Worm (Caenorhabditis elegans) whole organism, late embryonic: ENCODE data around the gene Y37D8A.8.

Experiments used
- ama-1 ChIP-seq: fragments of 150-350 bp; optimal IDR thresholded peaks from 2 replicates; lab custom pipeline; 2014
- ceh-31 ChIP-seq: sonication (generic microtip); optimal IDR thresholded peaks from 2 replicates; lab custom pipeline; 2016; ENCODE audit warnings: missing genetic modification characterization, missing compliant biosample characterization
- dve-1 ChIP-seq: sonication (generic microtip); optimal IDR thresholded peaks from 2 replicates; lab custom pipeline; 2017; ENCODE audit warnings: antibody characterized with exemption, mild to moderate bottlenecking, missing genetic modification characterization, missing compliant biosample characterization
- ets-4 ChIP-seq: sonication (generic microtip); optimal IDR thresholded peaks from 2 replicates; lab custom pipeline; 2016; ENCODE audit warnings: missing genetic modification characterization, missing compliant biosample characterization
- fkh-10 ChIP-seq: fragments of 150-350 bp; optimal IDR thresholded peaks from 2 replicates; lab custom pipeline; 2014; ENCODE audit warnings: missing biosample characterization, missing genetic modification reagents, missing genetic modification characterization
- gmeb-2 ChIP-seq: sonication (generic microtip); optimal IDR thresholded peaks from 2 replicates; lab custom pipeline; 2016; ENCODE audit warnings: missing genetic modification characterization, inconsistent platforms, missing compliant biosample characterization
- hlh-13 ChIP-seq: fragments of 200-800 bp; sonication (Bioruptor generic); optimal IDR thresholded peaks from 2 replicates; lab custom pipeline; 2018; ENCODE audit warnings: mild to moderate bottlenecking, missing genetic modification characterization, missing compliant biosample characterization
- hlh-8 ChIP-seq: sonication (generic microtip); optimal IDR thresholded peaks from 2 replicates; lab custom pipeline; 2016; ENCODE audit warnings: missing genotype, missing genetic modification characterization, missing compliant biosample characterization
- nhr-11 ChIP-seq: fragments of 150-350 bp; optimal IDR thresholded peaks from 2 replicates; lab custom pipeline; 2014; ENCODE audit warnings: missing biosample characterization, missing genetic modification characterization
- pha-4 ChIP-seq: fragments of 150-350 bp; optimal IDR thresholded peaks from 2 replicates; lab custom pipeline; 2018; ENCODE audit warnings: missing biosample characterization, missing genetic modification reagents, missing genetic modification characterization
- tbx-2 ChIP-seq: sonication (generic microtip); optimal IDR thresholded peaks from 2 replicates; lab custom pipeline; 2016; ENCODE audit warnings: missing genetic modification characterization, missing compliant biosample characterization
- unc-86 ChIP-seq: sonication (generic microtip); optimal IDR thresholded peaks from 2 replicates; lab custom pipeline; 2016; ENCODE audit warnings: missing genetic modification characterization, missing compliant biosample characterization

DNA sequence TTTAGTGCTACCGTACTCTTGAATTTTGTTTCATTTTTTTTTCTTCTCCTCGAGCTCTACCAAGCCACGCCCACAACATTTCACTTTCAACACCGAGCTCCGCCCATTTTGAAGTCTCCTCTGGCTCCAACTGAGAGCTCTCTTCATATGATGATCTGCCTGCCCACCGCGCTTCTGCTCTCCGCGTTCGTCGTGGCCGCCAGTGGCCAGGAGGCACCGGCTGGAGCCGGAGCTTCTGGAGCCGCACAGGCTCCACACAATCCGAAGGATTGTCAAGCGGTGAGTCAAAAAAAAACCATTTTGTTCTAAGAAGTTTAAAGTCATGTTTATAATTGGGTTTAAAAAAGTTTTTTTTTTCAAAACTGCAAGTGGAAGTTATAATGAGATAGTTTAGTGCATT is 45.6 kb downstream of the Y37D8A.8 start, which contains the start of gene flp-14:
- no peak for TF ChIP-seq unc-86
- TF ChIP-seq hlh-13: no peak
- no peak for TF ChIP-seq fkh-10 (GFP tag; lab: Kevin White, UChicago)
- no peak for TF ChIP-seq gmeb-2
- TF ChIP-seq ama-1 (lab: Kevin White, UChicago): no peak
- TF ChIP-seq pha-4 (tag; lab: Kevin White, UChicago): no peak
- no peak for TF ChIP-seq tbx-2 (tag; lab: Kevin White, UChicago)
- no peak for TF ChIP-seq dve-1
- no peak for TF ChIP-seq hlh-8 (tag; lab: Kevin White, UChicago)
- no peak for TF ChIP-seq nhr-11
- TF ChIP-seq ets-4 (tag; lab: Kevin White, UChicago): no peak
- no peak for TF ChIP-seq ceh-31 (tag; lab: Kevin White, UChicago)
